Worm (Caenorhabditis elegans): ENCODE measurements around the gene Y59A8A.8.
"Not testable (repeated sequence)": the region's sequence is repeated elsewhere in the genome, so short reads cannot be mapped to it uniquely, and the experiment has no call there.

DNA sequence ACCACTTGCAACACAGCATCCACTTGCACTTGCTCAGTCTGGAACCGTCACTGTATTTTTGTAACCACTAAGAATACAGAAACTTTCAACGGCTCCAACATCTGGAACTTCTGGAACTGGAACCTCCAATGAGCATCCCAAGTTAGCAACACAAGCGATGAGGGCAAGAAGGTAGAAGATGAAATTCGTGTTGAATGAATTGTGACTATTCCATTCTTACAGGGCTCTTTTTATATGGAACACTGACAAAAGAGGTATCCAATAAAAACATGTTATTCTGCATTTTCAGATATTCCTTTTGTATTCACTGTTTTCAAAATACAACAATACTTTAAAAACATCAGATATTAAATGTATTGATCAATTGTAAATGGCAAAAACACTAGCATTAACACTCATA is 28.6 kb downstream of the Y59A8A.8 start, which contains the start of gene C06H5.11:
- TF ChIP-seq ZK185.1 (tag; optimal IDR thresholded peaks at IDR 0.05; ENCODE audit: poor library complexity, severe bottlenecking); ama-1 (optimal IDR thresholded peaks at IDR 0.05); ama-1 (GFP tag; optimal IDR thresholded peaks at IDR 0.05); snpc-4 (GFP tag; optimal IDR thresholded peaks at IDR 0.05); snpc-4 (tag; optimal IDR thresholded peaks at IDR 0.05); ztf-6 (GFP tag; IDR thresholded peaks at IDR 0.05); atf-7 (tag; optimal IDR thresholded peaks at IDR 0.05); ztf-18 (tag; optimal IDR thresholded peaks at IDR 0.05); hlh-12 (tag; optimal IDR thresholded peaks at IDR 0.05); mel-28 (tag; optimal IDR thresholded peaks at IDR 0.05; ENCODE audit: borderline replicate concordance); ceh-79 (tag; optimal IDR thresholded peaks at IDR 0.05); dpl-1 (GFP tag; optimal IDR thresholded peaks at IDR 0.05): not testable (repeated sequence)
